Worm (Caenorhabditis elegans) whole organism, early embryonic: ENCODE measurements around the gene R05F9.9.
"Not testable (repeated sequence)": the region's sequence is repeated elsewhere in the genome, so short reads cannot be mapped to it uniquely, and the experiment has no call there.

Experiments used
- B0310.2 ChIP-seq: sonication (generic microtip); optimal IDR thresholded peaks from 2 replicates; lab custom pipeline; 2016; ENCODE audit warnings: mild to moderate bottlenecking, missing genetic modification characterization, missing compliant biosample characterization
- F13C5.2 ChIP-seq: sonication (generic microtip); optimal IDR thresholded peaks from 2 replicates; lab custom pipeline; 2017; ENCODE audit warnings: mild to moderate bottlenecking, missing genetic modification characterization, inconsistent platforms, missing compliant biosample characterization
- aly-1 ChIP-seq: sonication (generic microtip); optimal IDR thresholded peaks from 2 replicates; lab custom pipeline; 2016; ENCODE audit warnings: missing genetic modification characterization, missing compliant biosample characterization
- ama-1 ChIP-seq: fragments of 150-350 bp; optimal IDR thresholded peaks from 2 replicates; lab custom pipeline; 2014
- ceh-13 ChIP-seq: fragments of 200-800 bp; sonication (Bioruptor generic); optimal IDR thresholded peaks from 2 replicates; lab custom pipeline; 2018; ENCODE audit warnings: mild to moderate bottlenecking, missing genetic modification characterization, missing compliant biosample characterization
- ceh-36 ChIP-seq: sonication (generic microtip); optimal IDR thresholded peaks from 2 replicates; lab custom pipeline; 2016; ENCODE audit warnings: missing genetic modification characterization, inconsistent platforms, missing compliant biosample characterization
- ets-7 ChIP-seq: sonication (generic microtip); optimal IDR thresholded peaks from 2 replicates; lab custom pipeline; 2016; ENCODE audit warnings: missing genotype, missing genetic modification characterization, missing compliant biosample characterization
- flt-1 ChIP-seq: fragments of 200-800 bp; sonication (Bioruptor generic); IDR thresholded peaks from 2 replicates; pipeline ENCODE4 v1.3.6; 2022; ENCODE audit warnings: missing genetic modification characterization, missing compliant biosample characterization
- hmbx-1 ChIP-seq: sonication (generic microtip); optimal IDR thresholded peaks from 2 replicates; lab custom pipeline; 2016; ENCODE audit warnings: mild to moderate bottlenecking, missing genetic modification characterization, missing compliant biosample characterization
- hmg-4 ChIP-seq: fragments of 200-800 bp; sonication (Bioruptor generic); optimal IDR thresholded peaks from 2 replicates; lab custom pipeline; 2018; ENCODE audit warnings: mild to moderate bottlenecking, missing genetic modification characterization, missing compliant biosample characterization
- hnd-1 ChIP-seq: sonication (generic microtip); optimal IDR thresholded peaks from 2 replicates; lab custom pipeline; 2016; ENCODE audit warnings: missing genetic modification characterization, missing compliant biosample characterization
- pes-1 ChIP-seq: fragments of 200-800 bp; sonication (Bioruptor generic); IDR thresholded peaks from 2 replicates; pipeline ENCODE4 v1.3.6; 2022; ENCODE audit warnings: missing genetic modification reagents, missing genetic modification characterization, missing compliant biosample characterization
- scrt-1 ChIP-seq: fragments of 200-800 bp; sonication (Bioruptor generic); IDR thresholded peaks from 2 replicates; pipeline ENCODE4 v1.3.6; 2022; ENCODE audit warnings: missing genetic modification characterization, missing compliant biosample characterization
- sea-1 ChIP-seq: fragments of 200-800 bp; sonication (Bioruptor generic); conservative IDR thresholded peaks from 2 replicates; pipeline ENCODE4 v1.3.6; 2022; ENCODE audit warnings: missing genetic modification characterization, missing compliant biosample characterization
- tbx-11 ChIP-seq: fragments of 200-800 bp; sonication (Bioruptor generic); IDR thresholded peaks from 2 replicates; pipeline ENCODE4 v1.3.6; 2022; ENCODE audit warnings: missing genetic modification characterization, missing compliant biosample characterization
- tbx-37 ChIP-seq: fragments of 200-800 bp; sonication (Bioruptor generic); conservative IDR thresholded peaks from 2 replicates; pipeline ENCODE4 v1.3.6; 2022; ENCODE audit warnings: missing genetic modification reagents, missing genetic modification characterization, missing compliant biosample characterization
- tra-4 ChIP-seq: sonication (generic microtip); optimal IDR thresholded peaks from 2 replicates; lab custom pipeline; 2017; ENCODE audit warnings: missing genetic modification characterization, missing compliant biosample characterization

R05F9.9 gene

ce11 chrII:4931286-4931685, 29.4 kb upstream of the R05F9.9 start:
- TF ChIP-seq tbx-37 (GFP tag; lab: Robert Waterston, UW) (no peak), B0310.2 (tag; lab: Kevin White, UChicago) (no peak), ama-1 (lab: Kevin White, UChicago) (no peak), flt-1 (GFP tag; lab: Robert Waterston, UW) (no peak), ceh-13 (no peak), tbx-11 (GFP tag; lab: Robert Waterston, UW) (no peak), hmg-4 (no peak), hmbx-1 (tag; lab: Kevin White, UChicago) (no peak), scrt-1 (no peak), ets-7 (tag; lab: Kevin White, UChicago) (no peak), pes-1 (GFP tag; lab: Robert Waterston, UW) (no peak), sea-1 (GFP tag; lab: Robert Waterston, UW) (no peak), hnd-1 (tag; lab: Kevin White, UChicago) (no peak), F13C5.2 (tag; lab: Kevin White, UChicago) (no peak), tra-4 (tag; lab: Kevin White, UChicago) (no peak), aly-1 (tag; lab: Kevin White, UChicago) (no peak), ceh-36 (no peak)

ce11 chrII:4928367-4928766, 26.5 kb upstream of the R05F9.9 start:
- peak; percentile 75; the same call in 1 of the 2 replicates for TF ChIP-seq pes-1 (GFP tag; lab: Robert Waterston, UW)
- 0 out of 2 replicates have a peak, but pooled peaks have one; percentile 52 for TF ChIP-seq sea-1 (GFP tag; lab: Robert Waterston, UW)
- TF ChIP-seq tbx-11 (GFP tag; lab: Robert Waterston, UW) = peak; percentile 64; the same call in 1 of the 2 replicates
- TF ChIP-seq tbx-37 (GFP tag; lab: Robert Waterston, UW) = peak; percentile 64
- peak; percentile 71 for TF ChIP-seq flt-1 (GFP tag; lab: Robert Waterston, UW)

DNA sequence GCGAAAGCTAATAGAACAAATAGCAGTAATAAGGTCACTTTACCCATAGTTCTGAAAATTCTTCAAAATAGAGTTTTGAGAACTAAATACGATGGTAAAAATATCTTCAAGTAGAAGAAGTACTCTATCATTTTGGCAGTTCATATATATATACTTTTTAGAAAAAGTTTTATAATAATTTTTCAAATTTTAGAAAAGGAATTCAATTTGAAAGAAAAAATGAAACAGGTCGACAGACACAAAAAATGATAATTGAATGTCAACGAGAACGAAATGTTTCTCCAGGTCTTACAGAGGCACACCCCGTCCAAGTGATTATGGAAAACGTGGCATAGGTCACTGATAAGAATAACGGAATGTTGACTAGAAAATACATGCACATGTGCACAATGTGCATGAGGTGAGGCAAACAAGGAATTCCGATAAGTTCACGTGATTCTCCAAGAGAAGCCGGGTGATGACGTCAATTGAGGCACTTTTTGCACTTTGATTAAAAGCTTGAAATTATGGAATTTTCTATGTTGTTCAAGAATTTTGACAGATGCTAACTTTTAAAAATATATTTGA, 23.4 kb upstream of the R05F9.9 start, which contains the start of gene aagr-2:
Gene aagr-2, minus strand, starts transcription at position 51 of the 567 bp plus-strand sequence.
- no peak for TF ChIP-seq tbx-11 (GFP tag; lab: Robert Waterston, UW)
- no peak for TF ChIP-seq B0310.2 (tag; lab: Kevin White, UChicago)
- TF ChIP-seq ceh-36 = no peak
- TF ChIP-seq aly-1 (tag; lab: Kevin White, UChicago) = no peak
- TF ChIP-seq flt-1 (GFP tag; lab: Robert Waterston, UW) = no peak
- TF ChIP-seq hmg-4 = no peak
- no peak for TF ChIP-seq scrt-1
- TF ChIP-seq sea-1 (GFP tag; lab: Robert Waterston, UW) = no peak
- no peak for TF ChIP-seq F13C5.2 (tag; lab: Kevin White, UChicago)
- no peak for TF ChIP-seq tra-4 (tag; lab: Kevin White, UChicago)
- no peak for TF ChIP-seq ceh-13
- no peak for TF ChIP-seq ama-1 (lab: Kevin White, UChicago)
- TF ChIP-seq hnd-1 (tag; lab: Kevin White, UChicago) = no peak
- no peak for TF ChIP-seq ets-7 (tag; lab: Kevin White, UChicago)

DNA sequence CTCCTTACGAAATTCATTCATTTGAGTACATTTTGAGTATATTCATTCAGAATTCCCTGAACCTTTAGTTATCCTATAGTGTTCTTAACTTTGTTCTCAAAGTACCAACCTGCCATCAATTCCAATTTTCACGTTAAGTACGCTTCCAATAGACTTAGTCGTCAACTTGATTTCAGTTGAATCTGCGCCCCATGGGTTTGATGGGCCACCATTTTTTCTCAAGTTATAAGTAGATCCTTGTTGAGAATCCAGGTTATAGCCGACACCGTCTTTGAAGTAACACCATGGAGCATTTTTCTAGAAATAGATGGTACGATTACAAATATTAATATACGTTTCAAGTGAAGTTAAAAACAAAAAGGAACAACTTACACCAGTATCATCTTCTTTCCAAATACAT, 22.8 kb upstream of the R05F9.9 start:
- TF ChIP-seq scrt-1 (no peak), hnd-1 (tag; lab: Kevin White, UChicago) (no peak), ceh-13 (no peak), F13C5.2 (tag; lab: Kevin White, UChicago) (no peak), B0310.2 (tag; lab: Kevin White, UChicago) (no peak), sea-1 (GFP tag; lab: Robert Waterston, UW) (no peak), aly-1 (tag; lab: Kevin White, UChicago) (no peak), pes-1 (GFP tag; lab: Robert Waterston, UW) (no peak), ets-7 (tag; lab: Kevin White, UChicago) (no peak), ceh-36 (no peak)

DNA sequence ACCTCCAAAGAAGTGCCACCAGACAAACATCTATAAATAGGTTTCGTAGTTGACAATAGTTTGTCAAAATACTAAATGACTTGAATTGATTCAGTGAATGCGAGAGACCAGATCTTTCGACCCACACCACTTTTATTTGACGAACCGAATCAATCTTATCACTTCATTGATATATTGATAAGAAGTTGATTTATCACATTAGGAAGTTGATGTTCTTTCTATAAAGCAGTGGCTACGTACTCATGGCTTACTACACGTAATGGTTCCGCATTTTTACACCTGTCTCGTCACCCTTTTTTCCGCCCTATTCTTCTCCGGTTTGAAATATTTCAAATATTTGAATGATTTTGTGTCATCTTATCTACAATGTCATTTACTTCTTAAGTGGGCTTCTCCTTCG, 18.7 kb upstream of the R05F9.9 start:
- TF ChIP-seq aly-1 (tag; lab: Kevin White, UChicago) = no peak
- no peak for TF ChIP-seq ets-7 (tag; lab: Kevin White, UChicago)
- TF ChIP-seq hmg-4 = no peak
- no peak for TF ChIP-seq tbx-37 (GFP tag; lab: Robert Waterston, UW)
- TF ChIP-seq B0310.2 (tag; lab: Kevin White, UChicago) = no peak
- no peak for TF ChIP-seq tbx-11 (GFP tag; lab: Robert Waterston, UW)
- no peak for TF ChIP-seq hmbx-1 (tag; lab: Kevin White, UChicago)
- TF ChIP-seq flt-1 (GFP tag; lab: Robert Waterston, UW) = no peak
- no peak for TF ChIP-seq ama-1 (lab: Kevin White, UChicago)
- TF ChIP-seq F13C5.2 (tag; lab: Kevin White, UChicago) = no peak

- no peak for TF ChIP-seq aly-1 (tag; lab: Kevin White, UChicago)
- no peak for TF ChIP-seq ceh-13
- no peak for TF ChIP-seq hmbx-1 (tag; lab: Kevin White, UChicago)
- TF ChIP-seq tbx-37 (GFP tag; lab: Robert Waterston, UW) = no peak
- TF ChIP-seq ama-1 (lab: Kevin White, UChicago) = no peak
- TF ChIP-seq hmg-4 = no peak
- no peak for TF ChIP-seq tra-4 (tag; lab: Kevin White, UChicago)
Measured at ce11 chrII:4918501-4919021, 16.7 kb upstream of the R05F9.9 start.

DNA sequence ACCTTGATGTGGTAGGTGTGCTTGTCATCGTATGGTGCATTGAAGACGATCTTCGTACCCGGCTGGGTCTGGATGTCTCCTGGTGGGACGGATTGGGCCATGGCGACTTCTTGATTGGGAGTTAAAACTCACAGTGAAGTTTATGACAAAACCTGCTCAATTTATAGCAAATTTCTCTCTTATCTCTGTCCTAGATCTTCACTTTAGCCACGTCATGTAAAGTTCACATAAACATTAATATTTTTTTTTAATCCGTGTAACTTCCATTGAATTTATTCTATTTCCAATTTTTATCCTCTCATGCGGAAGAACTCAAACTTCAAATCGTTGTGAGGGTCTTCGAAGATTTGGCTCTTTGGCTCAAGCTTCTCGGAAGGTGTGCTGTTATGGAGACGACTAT, 14.6 kb upstream of the R05F9.9 start, which contains the start of gene msp-31:
Gene msp-31, minus strand, starts transcription at position 101 of the 400 bp plus-strand sequence.
- TF ChIP-seq scrt-1; flt-1 (GFP tag; lab: Robert Waterston, UW); ceh-13: not testable (repeated sequence)
